Fruit fly (Drosophila melanogaster): ENCODE data around the gene CG14683.

The CG14683 gene

DNA sequence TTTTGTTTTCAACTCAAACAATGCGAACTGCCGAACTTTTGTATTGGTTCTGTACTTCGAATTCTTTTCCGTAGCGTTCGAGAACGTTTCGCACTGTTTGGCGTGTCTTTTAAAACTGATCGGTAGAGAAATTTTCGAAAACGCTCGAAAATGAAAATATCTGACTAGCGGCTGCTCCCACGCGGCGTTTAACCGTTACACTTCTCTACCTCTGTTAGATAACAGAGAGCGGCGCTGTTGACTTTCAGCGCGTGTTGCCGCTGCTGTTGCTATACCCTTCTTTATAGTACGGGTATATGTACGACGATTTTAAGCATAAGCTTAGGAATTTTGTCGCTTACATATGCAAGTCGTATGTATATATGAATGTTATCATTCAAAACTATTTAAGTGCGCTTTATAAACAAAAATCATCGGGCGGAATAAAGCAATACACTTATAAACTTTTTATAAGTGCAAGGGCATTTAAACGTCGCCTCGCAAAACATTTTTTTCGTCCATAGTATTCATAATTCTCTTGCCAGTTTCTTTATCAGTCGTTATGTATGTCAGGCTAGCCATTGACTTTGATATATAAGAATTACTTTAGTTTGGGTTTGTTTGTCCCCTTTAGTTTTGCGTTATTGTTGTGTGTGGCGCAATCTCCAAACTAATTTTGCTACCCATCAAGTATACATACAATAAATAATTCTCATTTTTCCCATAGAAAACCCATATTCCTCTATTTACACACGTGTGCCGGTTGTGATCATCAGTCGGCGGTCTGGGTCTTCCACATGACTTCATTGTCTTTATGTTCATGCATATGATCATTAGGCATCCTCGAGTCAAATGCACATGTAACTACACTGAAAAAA, 15.4 kb upstream of the CG14683 start, which contains the start of gene Phyhd1 (continued):
- TF ChIP-seq rib (GFP tag; IDR thresholded peaks at IDR 0.05) = peak; percentile 84
- peak; percentile 41 for TF ChIP-seq Elba2 (GFP tag; optimal IDR thresholded peaks at IDR 0.05)
- TF ChIP-seq Chrac-16 (GFP tag; optimal IDR thresholded peaks at IDR 0.05) = peak; percentile 96
- TF ChIP-seq CG33557 (GFP tag; optimal IDR thresholded peaks at IDR 0.05) = peak; percentile 59
- TF ChIP-seq vnd (GFP tag; IDR thresholded peaks at IDR 0.05; ENCODE audit: partially characterized antibody) = no peak
- TF ChIP-seq NK7.1 (GFP tag; optimal IDR thresholded peaks at IDR 0.05) = peak; percentile 96
- peak; percentile 71 for TF ChIP-seq fd64A (GFP tag; optimal IDR thresholded peaks at IDR 0.05)
- no peak for TF ChIP-seq inv (GFP tag; IDR thresholded peaks at IDR 0.05; ENCODE audit: partially characterized antibody)
- TF ChIP-seq D (optimal IDR thresholded peaks at IDR 0.05) = no peak
- TF ChIP-seq D (GFP tag; optimal IDR thresholded peaks at IDR 0.05) = peak; percentile 88
- peak; percentile 83 for TF ChIP-seq CG11723 (GFP tag; optimal IDR thresholded peaks at IDR 0.05)
- TF ChIP-seq Ets97D (GFP tag; optimal IDR thresholded peaks at IDR 0.05) = peak; percentile 82
- peak; percentile 89 for TF ChIP-seq trem (tag; optimal IDR thresholded peaks at IDR 0.05)
- TF ChIP-seq ham (GFP tag; IDR thresholded peaks at IDR 0.05) = peak; percentile 55; the same call in 1 of the 2 replicates
- peak; percentile 93 for TF ChIP-seq tio (GFP tag; optimal IDR thresholded peaks at IDR 0.05)
- TF ChIP-seq NC2β (GFP tag; optimal IDR thresholded peaks at IDR 0.05) = peak; percentile 94
- TF ChIP-seq fu2 (GFP tag; optimal IDR thresholded peaks at IDR 0.05) = peak; percentile 92
- TF ChIP-seq CG14710 (tag; optimal IDR thresholded peaks at IDR 0.05) = peak; percentile 89
- peak; percentile 97 for TF ChIP-seq ci (GFP tag; IDR thresholded peaks at IDR 0.05)
- peak; percentile 89 for TF ChIP-seq CG15011 (GFP tag; optimal IDR thresholded peaks at IDR 0.05)
- TF ChIP-seq Side (GFP tag; optimal IDR thresholded peaks at IDR 0.05) = peak; percentile 95
- peak; percentile 97 for TF ChIP-seq HLH3B (GFP tag; IDR thresholded peaks at IDR 0.05)
- peak; percentile 95 for TF ChIP-seq CG2199 (GFP tag; IDR thresholded peaks at IDR 0.05)
- TF ChIP-seq CG9609 (GFP tag; optimal IDR thresholded peaks at IDR 0.05) = peak; percentile 95
- TF ChIP-seq esg (GFP tag; conservative IDR thresholded peaks at IDR 0.05) = peak; percentile 94
- no peak for TF ChIP-seq CG7963 (GFP tag; IDR thresholded peaks at IDR 0.05; ENCODE audit: partially characterized antibody)
- TF ChIP-seq CG17612 (GFP tag; IDR thresholded peaks at IDR 0.05) = peak; percentile 76
- peak; percentile 81; the same call in 2 of the 3 replicates for TF ChIP-seq CG6175 (GFP tag; IDR thresholded peaks at IDR 0.05)
- TF ChIP-seq CoRest (tag; optimal IDR thresholded peaks at IDR 0.05) = peak; percentile 94
- peak; percentile 96 for TF ChIP-seq Meics (GFP tag; optimal IDR thresholded peaks at IDR 0.05)
- peak; percentile 83 for TF ChIP-seq CG11093 (GFP tag; IDR thresholded peaks at IDR 0.05)
- no peak for TF ChIP-seq pfk (GFP tag; optimal IDR thresholded peaks at IDR 0.05)
- peak; percentile 87 for TF ChIP-seq crc (GFP tag; optimal IDR thresholded peaks at IDR 0.05)
- no peak for TF ChIP-seq Dp (GFP tag; optimal IDR thresholded peaks at IDR 0.05)
- TF ChIP-seq Deaf1 (tag; optimal IDR thresholded peaks at IDR 0.05) = peak; percentile 79
- TF ChIP-seq CG9437 (GFP tag; optimal IDR thresholded peaks at IDR 0.05) = peak; percentile 87
- peak; percentile 79 for TF ChIP-seq CG7928 (GFP tag; optimal IDR thresholded peaks at IDR 0.05)
- TF ChIP-seq Hr78 (GFP tag; optimal IDR thresholded peaks at IDR 0.05) = peak in 1 of 2 experiments; percentile 87
- no peak for TF ChIP-seq h (optimal IDR thresholded peaks at IDR 0.05)
- TF ChIP-seq BEAF-32 (GFP tag; optimal IDR thresholded peaks at IDR 0.05) = no peak
- peak; percentile 82 for TF ChIP-seq corto (GFP tag; optimal IDR thresholded peaks at IDR 0.05)
- peak; percentile 93 for TF ChIP-seq seq (GFP tag; IDR thresholded peaks at IDR 0.05)
- TF ChIP-seq CG31224 (GFP tag; IDR thresholded peaks at IDR 0.05) = peak; percentile 90
- TF ChIP-seq Awh (GFP tag; IDR thresholded peaks at IDR 0.05) = peak; percentile 89
- TF ChIP-seq CG6791 (GFP tag; IDR thresholded peaks at IDR 0.05; ENCODE audit: partially characterized antibody) = no peak
- TF ChIP-seq chinmo (GFP tag; IDR thresholded peaks at IDR 0.05; ENCODE audit: partially characterized antibody) = 0 out of 4 replicates have a peak, but pooled peaks have one; percentile 49
- TF ChIP-seq Sin3A (optimal IDR thresholded peaks at IDR 0.05) = no peak
- TF ChIP-seq crol (GFP tag; IDR thresholded peaks at IDR 0.05) = peak; percentile 47; the same call in 1 of the 2 replicates
- TF ChIP-seq ro (GFP tag; IDR thresholded peaks at IDR 0.05) = peak; percentile 75

Data from whole organism, embryonic.